Worm (Caenorhabditis elegans): ENCODE measurements around the gene srw-10.

Gene srw-10

DNA sequence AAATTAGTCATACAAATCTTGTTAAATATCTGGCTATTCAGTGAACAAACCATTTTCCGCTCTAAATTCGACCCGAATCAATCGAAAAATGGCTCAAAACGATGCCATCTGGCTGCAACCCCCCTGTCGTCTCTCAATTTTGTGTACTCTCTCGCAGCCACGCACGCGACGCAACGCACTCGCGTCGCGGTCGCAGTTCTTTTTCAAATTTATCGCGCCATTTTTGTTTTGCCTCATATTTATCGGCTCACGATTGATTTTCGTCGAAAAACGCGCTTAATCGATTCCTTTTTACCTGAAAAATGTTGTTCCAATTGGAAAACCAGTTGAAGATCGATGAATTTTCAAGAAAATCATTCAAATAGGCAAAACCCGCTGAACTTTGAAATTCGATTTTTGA is 41.3 kb upstream of the srw-10 start:
- TF ChIP-seq lin-35 (GFP tag; optimal IDR thresholded peaks at IDR 0.05) (peak in 1 of 3 experiments; percentile 9), ztf-3 (GFP tag; optimal IDR thresholded peaks at IDR 0.05) (no peak), him-1 (tag; optimal IDR thresholded peaks at IDR 0.05) (peak; percentile 40), ekl-4 (GFP tag; IDR thresholded peaks at IDR 0.05) (no peak), lsy-27 (tag; optimal IDR thresholded peaks at IDR 0.05; ENCODE audit: borderline replicate concordance, insufficient read depth) (no peak), nhr-80 (tag; optimal IDR thresholded peaks at IDR 0.05) (no peak), pbrm-1 (GFP tag; IDR thresholded peaks at IDR 0.05) (no peak), K11D2.4 (GFP tag; IDR thresholded peaks at IDR 0.05) (no peak), lsl-1 (GFP tag; optimal IDR thresholded peaks at IDR 0.05) (peak; percentile 32), nhr-179 (tag; optimal IDR thresholded peaks at IDR 0.05) (no peak), Y95B8A.8 (GFP tag; IDR thresholded peaks at IDR 0.05) (no peak), F37B4.10 (GFP tag; IDR thresholded peaks at IDR 0.05) (no peak), Y56A3A.18 (GFP tag; IDR thresholded peaks at IDR 0.05) (no peak), rcor-1 (GFP tag; IDR thresholded peaks at IDR 0.05) (no peak), snpc-1.3 (tag; optimal IDR thresholded peaks at IDR 0.05; ENCODE audit: insufficient read depth) (peak; percentile 31), nfyb-1 (GFP tag; IDR thresholded peaks at IDR 0.05) (no peak), athp-1 (tag; optimal IDR thresholded peaks at IDR 0.05) (no peak), hrde-1 (tag; optimal IDR thresholded peaks at IDR 0.05; ENCODE audit: borderline replicate concordance) (peak; percentile 3), unc-62 (GFP tag; optimal IDR thresholded peaks at IDR 0.05) (no peak), zfh-2 (GFP tag; conservative IDR thresholded peaks at IDR 0.05) (no peak), snpc-1.1 (tag; optimal IDR thresholded peaks at IDR 0.05; ENCODE audit: insufficient read depth) (no peak), madf-6 (GFP tag; IDR thresholded peaks at IDR 0.05) (peak; percentile 50; the same call in 1 of the 2 replicates), zim-3 (tag; optimal IDR thresholded peaks at IDR 0.05) (no peak), gei-17 (GFP tag; optimal IDR thresholded peaks at IDR 0.05) (no peak), attf-5 (GFP tag; optimal IDR thresholded peaks at IDR 0.05) (no peak), dpl-1 (GFP tag; optimal IDR thresholded peaks at IDR 0.05) (no peak), K12H6.12 (tag; optimal IDR thresholded peaks at IDR 0.05) (no peak), sptf-2 (GFP tag; optimal IDR thresholded peaks at IDR 0.05) (no peak), nhr-90 (tag; optimal IDR thresholded peaks at IDR 0.05) (no peak), ama-1 (optimal IDR thresholded peaks at IDR 0.05) (no peak), ama-1 (GFP tag; optimal IDR thresholded peaks at IDR 0.05) (no peak), hsf-1 (GFP tag; IDR thresholded peaks at IDR 0.05) (no peak), hlh-12 (tag; optimal IDR thresholded peaks at IDR 0.05) (no peak), madf-3 (GFP tag; IDR thresholded peaks at IDR 0.05) (peak; percentile 98), dox-1 (GFP tag; IDR thresholded peaks at IDR 0.05) (peak; percentile 44; the same call in 1 of the 2 replicates), F39B2.1 (GFP tag; IDR thresholded peaks at IDR 0.05) (no peak), D2030.7 (GFP tag; IDR thresholded peaks at IDR 0.05) (peak; percentile 66), bed-2 (GFP tag; IDR thresholded peaks at IDR 0.05) (no peak), lag-1 (GFP tag; IDR thresholded peaks at IDR 0.05) (no peak), C17E4.6 (GFP tag; IDR thresholded peaks at IDR 0.05) (0 out of 2 replicates have a peak, but pooled peaks have one; percentile 43), lin-40 (tag; optimal IDR thresholded peaks at IDR 0.05) (no peak), F49E8.2 (tag; optimal IDR thresholded peaks at IDR 0.05; ENCODE audit: insufficient read depth) (no peak), akir-1 (GFP tag; optimal IDR thresholded peaks at IDR 0.05) (no peak), ets-4 (GFP tag; optimal IDR thresholded peaks at IDR 0.05) (no peak), Y79H2A.3 (GFP tag; conservative IDR thresholded peaks at IDR 0.05) (no peak), pha-4 (tag; optimal IDR thresholded peaks at IDR 0.05) (no peak), attf-3 (GFP tag; conservative IDR thresholded peaks at IDR 0.05) (no peak), hmg-1.2 (GFP tag; IDR thresholded peaks at IDR 0.05) (peak; percentile 95), mes-4 (tag; optimal IDR thresholded peaks at IDR 0.05) (no peak)
